Worm (Caenorhabditis elegans) whole organism, L4 larva: ENCODE results near the gene nspg-7.2.

ENCODE experiments used
- aly-2 ChIP-seq: sonication (generic microtip); optimal IDR thresholded peaks from 2 replicates; lab custom pipeline; 2018; ENCODE audit warnings: missing biosample characterization, missing genetic modification characterization
- egl-43 ChIP-seq: fragments of 200-800 bp; sonication (Bioruptor generic); IDR thresholded peaks from 2 replicates; pipeline ENCODE4 v1.3.6; 2022; ENCODE audit warnings: missing genetic modification reagents, missing genetic modification characterization, missing compliant biosample characterization
- fkh-10 ChIP-seq: fragments of 150-350 bp; optimal IDR thresholded peaks from 2 replicates; lab custom pipeline; 2014; ENCODE audit warnings: missing biosample characterization, missing genetic modification reagents, missing genetic modification characterization
- nhr-111 ChIP-seq: fragments of 200-800 bp; sonication (Bioruptor generic); optimal IDR thresholded peaks from 2 replicates; lab custom pipeline; 2018; ENCODE audit warnings: mild to moderate bottlenecking, missing genetic modification characterization, missing compliant biosample characterization
- snpc-4 ChIP-seq: fragments of 150-350 bp; optimal IDR thresholded peaks from 2 replicates; lab custom pipeline; 2014; ENCODE audit warnings: missing biosample characterization, missing genetic modification characterization
- spr-3 ChIP-seq: fragments of 200-800 bp; sonication (Bioruptor generic); optimal IDR thresholded peaks from 2 replicates; lab custom pipeline; 2018; ENCODE audit warnings: mild to moderate bottlenecking, missing genetic modification characterization, missing compliant biosample characterization
- zag-1 ChIP-seq: fragments of 150-350 bp; optimal IDR thresholded peaks from 2 replicates; lab custom pipeline; 2014; ENCODE audit warnings: missing biosample characterization, missing genetic modification characterization

DNA sequence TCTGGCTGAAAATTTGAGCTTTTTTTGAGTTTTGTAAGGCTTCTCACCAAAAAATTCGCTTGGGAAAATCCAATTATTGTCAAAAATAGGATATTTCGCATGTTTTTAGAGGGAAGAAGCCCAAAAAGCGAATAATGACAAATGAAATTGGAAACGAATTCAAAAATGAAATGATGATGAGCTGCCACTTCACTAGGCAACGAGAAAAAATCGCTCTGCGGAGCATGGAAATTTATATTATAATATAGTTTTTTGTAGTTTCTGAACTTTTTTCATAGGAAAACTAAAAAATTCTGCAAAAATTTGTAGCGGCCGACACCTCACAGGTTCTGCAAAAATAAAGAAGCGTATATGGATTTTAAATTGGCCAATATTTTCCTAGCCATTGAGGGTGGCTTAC is 5.2 kb downstream of the nspg-7.2 start, which contains the start of gene Y53G8AL.3:
- TF ChIP-seq fkh-10 (GFP tag; lab: Kevin White, UChicago), result no peak
- TF ChIP-seq snpc-4, result no peak
- TF ChIP-seq egl-43 (GFP tag; lab: Robert Waterston, UW), result no peak
- TF ChIP-seq nhr-111 (GFP tag; lab: Kevin White, UChicago), result no peak
- TF ChIP-seq aly-2, result no peak
- no peak for TF ChIP-seq spr-3 (GFP tag; lab: Kevin White, UChicago)
- TF ChIP-seq zag-1 (tag; lab: Kevin White, UChicago), result no peak
